Comparison of ENCODE assay signal across 1 fruit fly cellular context in the genomic region with DNA sequence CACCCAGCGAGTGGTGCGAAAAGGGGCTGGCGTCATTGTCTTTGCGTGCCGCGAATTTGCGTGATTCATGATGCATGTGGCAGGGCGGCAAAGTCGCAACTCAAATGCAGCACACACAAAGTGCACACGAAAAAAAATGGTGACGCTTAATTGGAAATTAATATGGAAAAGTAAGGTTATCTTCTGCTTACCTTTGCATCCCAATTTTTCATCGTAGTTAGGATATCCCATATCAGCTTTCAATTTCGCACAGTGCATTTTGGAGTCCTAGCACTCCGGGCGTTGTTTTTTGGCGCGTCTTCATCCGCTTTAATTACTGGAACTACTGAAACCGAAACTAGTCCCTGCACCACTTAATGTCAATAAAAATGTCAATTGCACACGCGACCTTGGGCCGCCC.
A peak's percentile ranks its signal among the peaks of the same experiment; 100 is the strongest.
TF ChIP-seq lines count a peak whose summit lies in the region.

No protein-coding gene starts in this region.

TF ChIP-seq in whole organism, prepupa, 60 proteins besides CTCF, POLR2A, EP300 and RAD21 (continued from another document):
- no peak for TF ChIP-seq CG34406 (GFP tag; optimal IDR thresholded peaks at IDR 0.05; lab: Kevin White, UChicago)
- TF ChIP-seq Gug (GFP tag; IDR thresholded peaks at IDR 0.05; lab: Robert Waterston, UW), result no peak
- no peak for TF ChIP-seq CG8119 (GFP tag; IDR thresholded peaks at IDR 0.05; lab: Robert Waterston, UW)
- TF ChIP-seq fd59A (GFP tag; optimal IDR thresholded peaks at IDR 0.05; lab: Kevin White, UChicago), result no peak
- TF ChIP-seq dac (GFP tag; optimal IDR thresholded peaks at IDR 0.05; lab: Kevin White, UChicago), result no peak
- TF ChIP-seq CG6792 (GFP tag; optimal IDR thresholded peaks at IDR 0.05; lab: Kevin White, UChicago), result no peak
- no peak for TF ChIP-seq CG1621 (tag; optimal IDR thresholded peaks at IDR 0.05; lab: Kevin White, UChicago)
- no peak for TF ChIP-seq fkh (GFP tag; optimal IDR thresholded peaks at IDR 0.05; lab: Kevin White, UChicago)
- no peak for TF ChIP-seq Met (GFP tag; optimal IDR thresholded peaks at IDR 0.05; lab: Kevin White, UChicago)
- TF ChIP-seq Ets96B (tag; optimal IDR thresholded peaks at IDR 0.05; lab: Kevin White, UChicago), result no peak
- TF ChIP-seq CG10669 (GFP tag; optimal IDR thresholded peaks at IDR 0.05; lab: Kevin White, UChicago), result no peak
- peak; percentile 37 for TF ChIP-seq Hr4 (GFP tag; optimal IDR thresholded peaks at IDR 0.05; lab: Kevin White, UChicago)
- no peak for TF ChIP-seq CG11902 (GFP tag; optimal IDR thresholded peaks at IDR 0.05; lab: Kevin White, UChicago)
- TF ChIP-seq dsx (GFP tag; optimal IDR thresholded peaks at IDR 0.05; lab: Kevin White, UChicago; ENCODE audit: poor library complexity, severe bottlenecking), result no peak
- no peak for TF ChIP-seq CG6854 (GFP tag; optimal IDR thresholded peaks at IDR 0.05; lab: Kevin White, UChicago)
- no peak for TF ChIP-seq vri (GFP tag; optimal IDR thresholded peaks at IDR 0.05; lab: Kevin White, UChicago)
- TF ChIP-seq Eip78C (GFP tag; lab: Kevin White, UChicago), result peak; percentile 70
- no peak for TF ChIP-seq spab (GFP tag; optimal IDR thresholded peaks at IDR 0.05; lab: Kevin White, UChicago)
- TF ChIP-seq CG10631 (GFP tag; optimal IDR thresholded peaks at IDR 0.05; lab: Kevin White, UChicago), result peak; percentile 40
- TF ChIP-seq CG4318 (GFP tag; optimal IDR thresholded peaks at IDR 0.05; lab: Kevin White, UChicago), result no peak
- TF ChIP-seq CG6276 (GFP tag; optimal IDR thresholded peaks at IDR 0.05; lab: Kevin White, UChicago), result no peak
- TF ChIP-seq CG3919 (GFP tag; optimal IDR thresholded peaks at IDR 0.05; lab: Kevin White, UChicago), result peak; percentile 18
- peak; percentile 53; the same call in 2 of the 3 replicates for TF ChIP-seq CG6163 (GFP tag; IDR thresholded peaks at IDR 0.05; lab: Robert Waterston, UW)
- no peak for TF ChIP-seq Sox15 (GFP tag; optimal IDR thresholded peaks at IDR 0.05; lab: Kevin White, UChicago)
- TF ChIP-seq svp (GFP tag; lab: Kevin White, UChicago), result peak; percentile 35
- TF ChIP-seq CG11294 (GFP tag; IDR thresholded peaks at IDR 0.05; lab: Robert Waterston, UW), result no peak; the same call in 1 of the 2 replicates
- no peak for TF ChIP-seq topi (GFP tag; optimal IDR thresholded peaks at IDR 0.05; lab: Kevin White, UChicago)
- TF ChIP-seq CG9139 (GFP tag; optimal IDR thresholded peaks at IDR 0.05; lab: Kevin White, UChicago), result no peak
- TF ChIP-seq CG15336 (GFP tag; IDR thresholded peaks at IDR 0.05; lab: Robert Waterston, UW), result no peak
- TF ChIP-seq CG8319 (GFP tag; optimal IDR thresholded peaks at IDR 0.05; lab: Kevin White, UChicago), result no peak
- TF ChIP-seq Eip75B (GFP tag; optimal IDR thresholded peaks at IDR 0.05; lab: Kevin White, UChicago), result no peak
- no peak for TF ChIP-seq Eip93F (GFP tag; optimal IDR thresholded peaks at IDR 0.05; lab: Kevin White, UChicago)
- no peak for TF ChIP-seq CG3032 (tag; optimal IDR thresholded peaks at IDR 0.05; lab: Kevin White, UChicago)
- TF ChIP-seq Sox102F (GFP tag; optimal IDR thresholded peaks at IDR 0.05; lab: Kevin White, UChicago), result no peak
